Fruit fly (Drosophila melanogaster) Kc167 (cell line): Measurements from ENCODE around the gene tfc.

Experiments used
- Sin3A ChIP-seq: fragments of >200 bp; optimal IDR thresholded peaks from 2 replicates; lab custom pipeline; 2018; ENCODE audit warnings: missing external identifiers
- h ChIP-seq: fragments of >200 bp; optimal IDR thresholded peaks from 3 replicates; lab custom pipeline; 2018; ENCODE audit warnings: missing external identifiers
- psq ChIP-seq: fragments of >200 bp; optimal IDR thresholded peaks from 2 replicates; lab custom pipeline; 2017; ENCODE audit warnings: missing external identifiers

DNA sequence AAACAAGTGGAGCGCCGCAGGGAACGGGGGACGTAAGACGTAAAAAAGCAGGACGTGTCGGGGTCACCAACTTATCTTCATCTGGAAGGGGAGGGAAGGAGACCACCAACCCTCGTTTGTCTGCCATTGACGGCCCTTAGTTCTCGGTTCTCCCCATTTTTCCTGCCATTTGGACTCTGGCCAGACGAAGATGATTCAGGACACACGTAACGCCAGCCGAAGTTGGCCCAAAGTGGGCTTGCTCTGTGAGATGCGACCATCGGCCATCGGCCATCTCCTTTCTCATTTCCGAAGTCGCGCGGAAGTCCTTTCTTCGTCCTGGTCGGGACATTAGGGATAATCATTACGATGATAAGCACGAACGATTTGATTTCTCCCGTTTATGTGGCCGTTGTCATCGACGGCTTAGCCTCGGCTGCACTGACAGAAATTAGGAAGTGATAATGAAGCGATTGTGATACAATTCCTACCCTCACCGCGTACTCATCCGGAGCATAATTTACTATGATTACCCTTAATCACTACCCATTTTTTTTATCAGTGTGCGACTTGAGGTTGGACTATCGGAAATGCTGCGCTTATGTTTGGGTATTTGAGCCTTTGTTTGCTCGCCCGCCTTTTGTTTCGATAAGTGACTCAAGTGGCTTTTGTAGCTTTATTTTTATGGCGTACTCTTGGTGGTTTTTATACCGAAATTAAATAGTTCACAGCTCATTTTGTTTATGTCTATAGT lies 24.8 kb downstream of the tfc start:
- TF ChIP-seq h (lab: Kevin White, UChicago) = no peak
- TF ChIP-seq Sin3A = no peak
- no peak for TF ChIP-seq psq (lab: Kevin White, UChicago)
